Fruit fly (Drosophila melanogaster) whole organism, embryonic: ENCODE data around the gene RapGAP1.

Source experiments
- CG10147 ChIP-seq: fragments of 200-800 bp; sonication (Bioruptor generic); optimal IDR thresholded peaks from 2 replicates; lab custom pipeline; 2019; ENCODE audit warnings: missing biosample characterization, mild to moderate bottlenecking, missing genetic modification characterization, moderate library complexity
- CG10654 ChIP-seq: fragments of 200-800 bp; sonication (Bioruptor generic); optimal IDR thresholded peaks from 2 replicates; lab custom pipeline; 2016; ENCODE audit warnings: missing biosample characterization, missing genetic modification characterization
- CG11093 ChIP-seq: fragments of 200-800 bp; sonication (Bioruptor generic); IDR thresholded peaks from 3 replicates; pipeline ENCODE4 v1.3.6; 2022; ENCODE audit warnings: missing biosample characterization, missing genetic modification characterization
- CG11560 ChIP-seq: fragments of 200-800 bp; sonication (Bioruptor generic); IDR thresholded peaks from 3 replicates; pipeline ENCODE4 v1.3.6; 2022; ENCODE audit warnings: missing biosample characterization, missing genetic modification characterization
- CG13894 ChIP-seq: fragments of 200-800 bp; sonication (Bioruptor generic); optimal IDR thresholded peaks from 3 replicates; lab custom pipeline; 2018; ENCODE audit warnings: missing biosample characterization, mild to moderate bottlenecking, missing genetic modification characterization, moderate library complexity
- CG14860 ChIP-seq: fragments of 200-800 bp; sonication (Bioruptor generic); IDR thresholded peaks from 3 replicates; pipeline ENCODE4 v1.3.6; 2022; ENCODE audit warnings: missing biosample characterization, missing genetic modification characterization; ENCODE audit not compliant: partially characterized antibody
- CG17829 ChIP-seq: fragments of 200-800 bp; optimal IDR thresholded peaks from 2 replicates; lab custom pipeline; 2019; ENCODE audit warnings: missing biosample characterization, mild to moderate bottlenecking, missing genetic modification characterization, moderate library complexity
- CG1832 ChIP-seq: fragments of 200-800 bp; sonication (Bioruptor generic); optimal IDR thresholded peaks from 2 replicates; lab custom pipeline; 2017; ENCODE audit warnings: missing biosample characterization, mild to moderate bottlenecking, missing genetic modification characterization, inconsistent platforms
- CG30020 ChIP-seq: fragments of 200-800 bp; optimal IDR thresholded peaks from 2 replicates; lab custom pipeline; 2019; ENCODE audit warnings: missing biosample characterization, mild to moderate bottlenecking, missing genetic modification characterization, moderate library complexity
- CG32772 ChIP-seq: fragments of 200-800 bp; sonication (Bioruptor generic); IDR thresholded peaks from 2 replicates; pipeline ENCODE4 v1.3.6; 2022; ENCODE audit warnings: missing biosample characterization, missing genetic modification characterization
- CG33213 ChIP-seq: fragments of 200-800 bp; sonication (Bioruptor generic); optimal IDR thresholded peaks from 3 replicates; lab custom pipeline; 2016; ENCODE audit warnings: missing biosample characterization, missing genetic modification characterization
- CG4328 ChIP-seq: fragments of 200-800 bp; sonication (Bioruptor generic); optimal IDR thresholded peaks from 3 replicates; lab custom pipeline; 2017; ENCODE audit warnings: missing biosample characterization, missing genetic modification reagents, missing genetic modification characterization
- CG43689 ChIP-seq: fragments of 200-800 bp; sonication (Bioruptor generic); IDR thresholded peaks from 2 replicates; pipeline ENCODE4 v1.3.6; 2022; ENCODE audit warnings: missing biosample characterization, missing genetic modification characterization
- CG5245 ChIP-seq: fragments of 200-800 bp; sonication (Bioruptor generic); optimal IDR thresholded peaks from 3 replicates; lab custom pipeline; 2016; ENCODE audit warnings: missing biosample characterization, missing genetic modification characterization
- CG6254 ChIP-seq: fragments of 200-800 bp; sonication (Bioruptor generic); optimal IDR thresholded peaks from 3 replicates; lab custom pipeline; 2017; ENCODE audit warnings: mild to moderate bottlenecking, missing biosample characterization, missing genetic modification reagents, missing genetic modification characterization
- CG6654 ChIP-seq: fragments of 200-800 bp; sonication (Bioruptor generic); optimal IDR thresholded peaks from 2 replicates; lab custom pipeline; 2017; ENCODE audit warnings: missing biosample characterization, mild to moderate bottlenecking, missing genetic modification characterization
- CG8089 ChIP-seq: fragments of 200-800 bp; sonication (Bioruptor generic); optimal IDR thresholded peaks from 3 replicates; lab custom pipeline; 2016; ENCODE audit warnings: missing biosample characterization, missing genetic modification characterization
- CTCF ChIP-seq: fragments of 200-800 bp; sonication (Bioruptor generic); optimal IDR thresholded peaks from 2 replicates; lab custom pipeline; 2017; ENCODE audit warnings: missing biosample characterization, mild to moderate bottlenecking, missing genetic modification characterization, moderate library complexity
- Camta ChIP-seq: fragments of 200-800 bp; sonication (Bioruptor generic); optimal IDR thresholded peaks from 2 replicates; lab custom pipeline; 2016; ENCODE audit warnings: missing biosample characterization, missing genetic modification characterization
- Dek ChIP-seq: fragments of 200-800 bp; sonication (Bioruptor generic); optimal IDR thresholded peaks from 3 replicates; lab custom pipeline; 2019; ENCODE audit warnings: missing biosample characterization, mild to moderate bottlenecking, missing genetic modification characterization, moderate library complexity
- Dfd ChIP-seq, 2 experiments: fragments of >200 bp; optimal IDR thresholded peaks; 2 replicates each; lab custom pipeline; 2017; ENCODE audit warnings: missing biosample characterization in 2 of 2, missing genetic modification characterization in 2 of 2
- Doc3 ChIP-seq: fragments of 200-800 bp; sonication (Bioruptor generic); IDR thresholded peaks from 3 replicates; pipeline ENCODE4 v1.3.6; 2022; ENCODE audit warnings: missing biosample characterization, missing genetic modification characterization; ENCODE audit not compliant: partially characterized antibody
- E2f2 ChIP-seq: fragments of 200-800 bp; sonication (Bioruptor generic); IDR thresholded peaks from 2 replicates; pipeline ENCODE4 v1.3.6; 2022; ENCODE audit warnings: missing biosample characterization, missing genetic modification characterization
- Eip74EF ChIP-seq, 2 experiments: fragments of 200-800 bp in 1 of 2; fragments of >200 bp in 1 of 2; sonication (Bioruptor generic) in 1 of 2; optimal IDR thresholded peaks; 2 replicates each; lab custom pipeline; 2017 to 2019; ENCODE audit warnings: missing biosample characterization in 2 of 2, missing genetic modification characterization in 2 of 2, mild to moderate bottlenecking in 1 of 2, moderate library complexity in 1 of 2
- H2.0 ChIP-seq: fragments of 200-800 bp; sonication (Bioruptor generic); IDR thresholded peaks from 2 replicates; pipeline ENCODE4 v1.3.6; 2022; ENCODE audit warnings: missing biosample characterization, missing genetic modification characterization
- HLH54F ChIP-seq: fragments of 200-800 bp; sonication (Bioruptor generic); optimal IDR thresholded peaks from 3 replicates; lab custom pipeline; 2016; ENCODE audit warnings: missing biosample characterization, missing genetic modification characterization
- Mrtf ChIP-seq: fragments of 200-800 bp; sonication (Bioruptor generic); IDR thresholded peaks from 3 replicates; pipeline ENCODE4 v1.3.6; 2022; ENCODE audit warnings: missing biosample characterization, missing genetic modification characterization
- Nf-YA ChIP-seq: fragments of 200-800 bp; sonication (Bioruptor generic); IDR thresholded peaks from 2 replicates; pipeline ENCODE4 v1.3.6; 2022; ENCODE audit warnings: missing biosample characterization, missing genetic modification characterization
- Sry-β ChIP-seq: fragments of 200-800 bp; sonication (Bioruptor generic); optimal IDR thresholded peaks from 2 replicates; lab custom pipeline; 2018; ENCODE audit warnings: missing biosample characterization, mild to moderate bottlenecking, missing genetic modification characterization, moderate library complexity
- Trl ChIP-seq, 3 experiments: fragments of >200 bp in 2 of 3; fragments of 200-800 bp in 1 of 3; sonication (Bioruptor generic) in 1 of 3; optimal IDR thresholded peaks; 2 replicates in 1 of 3; 3 replicates in 2 of 3; lab custom pipeline; 2016 to 2017; ENCODE audit warnings: missing biosample characterization in 1 of 3, missing genetic modification characterization in 1 of 3
- amos ChIP-seq: fragments of 200-800 bp; sonication (Bioruptor generic); IDR thresholded peaks from 2 replicates; pipeline ENCODE4 v1.3.6; 2022; ENCODE audit warnings: missing biosample characterization, missing genetic modification characterization; ENCODE audit not compliant: partially characterized antibody
- bowl ChIP-seq: fragments of 200-800 bp; sonication (Bioruptor generic); IDR thresholded peaks from 2 replicates; pipeline ENCODE4 v1.3.6; 2022; ENCODE audit warnings: missing biosample characterization, missing genetic modification characterization
- br ChIP-seq: fragments of >200 bp; optimal IDR thresholded peaks from 2 replicates; lab custom pipeline; 2017
- croc ChIP-seq: fragments of 200-800 bp; sonication (Bioruptor generic); conservative IDR thresholded peaks from 3 replicates; pipeline ENCODE4 v1.3.6; 2022; ENCODE audit warnings: missing biosample characterization, missing genetic modification characterization
- cwo ChIP-seq: fragments of 200-800 bp; sonication (Bioruptor generic); optimal IDR thresholded peaks from 3 replicates; lab custom pipeline; 2017; ENCODE audit warnings: missing biosample characterization, missing genetic modification characterization, mild to moderate bottlenecking, moderate library complexity, missing genetic modification reagents
- da ChIP-seq: fragments of 200-800 bp; sonication (Bioruptor generic); optimal IDR thresholded peaks from 2 replicates; lab custom pipeline; 2016; ENCODE audit warnings: missing biosample characterization, missing genetic modification characterization
- emc ChIP-seq: fragments of 200-800 bp; sonication (Bioruptor generic); optimal IDR thresholded peaks from 2 replicates; lab custom pipeline; 2016; ENCODE audit warnings: missing biosample characterization, missing genetic modification characterization
- fd64A ChIP-seq: fragments of 200-800 bp; sonication (Bioruptor generic); optimal IDR thresholded peaks from 3 replicates; lab custom pipeline; 2018; ENCODE audit warnings: missing biosample characterization, mild to moderate bottlenecking, missing genetic modification characterization
- fru ChIP-seq: fragments of >200 bp; optimal IDR thresholded peaks from 2 replicates; lab custom pipeline; 2017
- fu2 ChIP-seq: fragments of 200-800 bp; sonication (Bioruptor generic); optimal IDR thresholded peaks from 2 replicates; lab custom pipeline; 2016; ENCODE audit warnings: missing biosample characterization, missing genetic modification characterization
- gt ChIP-seq: fragments of 200-800 bp; sonication (Bioruptor generic); IDR thresholded peaks from 2 replicates; pipeline ENCODE4 v1.3.6; 2022; ENCODE audit warnings: missing biosample characterization, missing genetic modification characterization
- insv ChIP-seq, 2 experiments: fragments of 200-800 bp; sonication (Bioruptor generic); optimal IDR thresholded peaks; 3 replicates each; lab custom pipeline; 2016 to 2018; ENCODE audit warnings: missing biosample characterization in 2 of 2, missing genetic modification characterization in 2 of 2
- jing ChIP-seq: fragments of 200-800 bp; sonication (Bioruptor generic); optimal IDR thresholded peaks from 2 replicates; lab custom pipeline; 2018; ENCODE audit warnings: missing biosample characterization, mild to moderate bottlenecking, missing genetic modification characterization
- lbe ChIP-seq: fragments of 200-800 bp; sonication (Bioruptor generic); optimal IDR thresholded peaks from 2 replicates; lab custom pipeline; 2016; ENCODE audit warnings: missing biosample characterization, mild to moderate bottlenecking, missing genetic modification characterization
- maf-S ChIP-seq: fragments of 200-800 bp; sonication (Bioruptor generic); optimal IDR thresholded peaks from 2 replicates; lab custom pipeline; 2016; ENCODE audit warnings: missing biosample characterization, missing genetic modification characterization
- nom ChIP-seq: fragments of 200-800 bp; sonication (Bioruptor generic); optimal IDR thresholded peaks from 2 replicates; lab custom pipeline; 2017; ENCODE audit warnings: missing biosample characterization, missing genetic modification characterization, mild to moderate bottlenecking, moderate library complexity, missing genetic modification reagents
- pnt ChIP-seq: fragments of 200-800 bp; sonication (Bioruptor generic); optimal IDR thresholded peaks from 3 replicates; lab custom pipeline; 2016; ENCODE audit warnings: missing biosample characterization, missing genetic modification characterization
- sens ChIP-seq: fragments of 200-800 bp; sonication (Bioruptor generic); peaks from one replicate; lab custom pipeline; 2016; ENCODE audit warnings: missing biosample characterization, missing genetic modification characterization
- ssp ChIP-seq: fragments of 200-800 bp; sonication (Bioruptor generic); IDR thresholded peaks from 2 replicates; pipeline ENCODE4 v1.3.6; 2022; ENCODE audit warnings: missing biosample characterization, missing genetic modification characterization
- stwl ChIP-seq: fragments of 200-800 bp; sonication (Bioruptor generic); optimal IDR thresholded peaks from 3 replicates; lab custom pipeline; 2018; ENCODE audit warnings: missing biosample characterization, mild to moderate bottlenecking, missing genetic modification characterization, moderate library complexity
- wek ChIP-seq: fragments of 200-800 bp; sonication (Bioruptor generic); optimal IDR thresholded peaks from 3 replicates; lab custom pipeline; 2018; ENCODE audit warnings: missing biosample characterization, mild to moderate bottlenecking, missing genetic modification characterization, moderate library complexity

The RapGAP1 gene

DNA sequence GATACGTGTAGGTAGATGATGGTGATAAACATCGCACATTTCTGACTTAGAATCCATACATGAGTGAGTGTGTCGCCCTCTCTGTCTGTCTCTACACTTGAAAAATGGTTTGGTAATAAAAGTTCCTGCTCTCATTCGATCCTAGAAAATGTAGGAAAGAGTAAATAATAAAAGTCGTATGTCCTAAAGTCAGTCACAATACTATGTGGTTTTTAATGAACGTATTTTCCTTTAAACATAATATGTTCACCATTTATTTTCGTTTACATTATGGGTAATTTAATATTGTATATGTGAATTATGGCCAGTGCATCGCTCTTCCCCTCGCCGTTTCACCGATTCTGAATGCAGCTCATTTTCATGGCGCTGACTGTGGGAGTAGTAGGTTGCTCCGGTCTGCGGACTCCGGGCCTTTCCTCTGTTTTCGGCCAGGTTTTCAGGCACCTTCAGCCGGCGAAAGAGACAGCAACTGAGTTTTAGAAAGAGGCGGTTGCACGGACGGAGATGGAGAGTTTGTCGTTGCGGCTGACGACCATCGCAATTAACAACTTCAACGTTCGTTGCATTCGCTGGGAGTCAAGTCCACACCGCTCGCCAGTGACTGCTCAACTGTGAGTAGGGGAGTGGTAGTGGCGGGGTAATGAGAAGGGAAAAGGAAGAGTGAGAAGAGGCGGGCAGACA lies 46.0 kb downstream of the RapGAP1 start (continued):
- no peak for TF ChIP-seq CG4328 (GFP tag; lab: Kevin White, UChicago)
- TF ChIP-seq stwl (tag; lab: Kevin White, UChicago) = peak; percentile 36
- no peak for TF ChIP-seq Doc3 (GFP tag; lab: Robert Waterston, UW)
- TF ChIP-seq maf-S (GFP tag; lab: Kevin White, UChicago) = no peak
- TF ChIP-seq CG32772 (GFP tag; lab: Robert Waterston, UW) = no peak
- peak; percentile 73 for TF ChIP-seq CG17829 (tag; lab: Kevin White, UChicago)
- TF ChIP-seq da (GFP tag; lab: Kevin White, UChicago) = no peak
- peak; percentile 61; the same call in 2 of the 3 replicates for TF ChIP-seq croc (GFP tag; lab: Robert Waterston, UW)
- no peak for TF ChIP-seq CG30020 (tag; lab: Kevin White, UChicago)
- TF ChIP-seq CG43689 (GFP tag; lab: Robert Waterston, UW) = no peak
- no peak for TF ChIP-seq cwo (GFP tag; lab: Kevin White, UChicago)
- no peak for TF ChIP-seq Camta (GFP tag; lab: Kevin White, UChicago)
- no peak for TF ChIP-seq CG14860 (GFP tag; lab: Robert Waterston, UW)
- TF ChIP-seq Dfd (GFP tag; optimal IDR thresholded peaks at IDR 0.05; lab: Kevin White, UChicago) = no peak
- no peak for TF ChIP-seq gt
- no peak for TF ChIP-seq CG11560 (tag; lab: Robert Waterston, UW)
- peak; percentile 3 for TF ChIP-seq CG5245 (GFP tag; lab: Kevin White, UChicago)
- TF ChIP-seq CG1832 (GFP tag; lab: Kevin White, UChicago) = peak; percentile 64
- no peak for TF ChIP-seq emc
- no peak for TF ChIP-seq bowl (GFP tag; lab: Robert Waterston, UW)
- TF ChIP-seq CG8089 = peak; percentile 3
- TF ChIP-seq CG6654 (GFP tag; lab: Kevin White, UChicago) = peak; percentile 92
- no peak for TF ChIP-seq Eip74EF (GFP tag; optimal IDR thresholded peaks at IDR 0.05; lab: Kevin White, UChicago)
- peak; percentile 35 for TF ChIP-seq jing
- TF ChIP-seq lbe (GFP tag; lab: Kevin White, UChicago) = no peak
- TF ChIP-seq br (lab: Kevin White, UChicago) = no peak
- TF ChIP-seq CG11093 (GFP tag; lab: Robert Waterston, UW) = no peak
- TF ChIP-seq CG6254 (GFP tag; lab: Kevin White, UChicago) = peak; percentile 65
- TF ChIP-seq HLH54F (GFP tag; lab: Kevin White, UChicago) = no peak
- no peak for TF ChIP-seq fu2 (GFP tag; lab: Kevin White, UChicago)
- TF ChIP-seq fd64A (GFP tag; lab: Kevin White, UChicago) = no peak
- no peak for TF ChIP-seq Dek (tag; lab: Kevin White, UChicago)
- TF ChIP-seq CG33213 (GFP tag; lab: Kevin White, UChicago) = no peak
- TF ChIP-seq Mrtf (GFP tag; lab: Robert Waterston, UW) = no peak
- TF ChIP-seq amos = no peak
- no peak for TF ChIP-seq CG13894 (tag; lab: Kevin White, UChicago)
- TF ChIP-seq wek = no peak
- peak; percentile 93 for TF ChIP-seq sens (GFP tag; lab: Kevin White, UChicago)
- TF ChIP-seq CG10654 (GFP tag; lab: Kevin White, UChicago) = no peak
- no peak for TF ChIP-seq nom (GFP tag; lab: Kevin White, UChicago)
- no peak for TF ChIP-seq E2f2 (GFP tag; lab: Robert Waterston, UW)
- no peak for TF ChIP-seq insv (GFP tag; optimal IDR thresholded peaks at IDR 0.05; lab: Kevin White, UChicago)
- TF ChIP-seq H2.0 = no peak
- no peak for TF ChIP-seq fru (lab: Kevin White, UChicago)
- no peak for TF ChIP-seq CTCF
- no peak for TF ChIP-seq pnt (GFP tag; lab: Kevin White, UChicago)
- TF ChIP-seq ssp (GFP tag; lab: Robert Waterston, UW) = no peak
- TF ChIP-seq Sry-β = no peak
- TF ChIP-seq Nf-YA (GFP tag; lab: Robert Waterston, UW) = no peak
- TF ChIP-seq Trl (optimal IDR thresholded peaks at IDR 0.05; lab: Kevin White, UChicago) = no peak
- TF ChIP-seq Trl (GFP tag; optimal IDR thresholded peaks at IDR 0.05; lab: Kevin White, UChicago) = peak; percentile 28
- no peak for TF ChIP-seq CG10147
